Fruit fly (Drosophila melanogaster): ENCODE measurements around the gene Veneno.

The Veneno gene

DNA sequence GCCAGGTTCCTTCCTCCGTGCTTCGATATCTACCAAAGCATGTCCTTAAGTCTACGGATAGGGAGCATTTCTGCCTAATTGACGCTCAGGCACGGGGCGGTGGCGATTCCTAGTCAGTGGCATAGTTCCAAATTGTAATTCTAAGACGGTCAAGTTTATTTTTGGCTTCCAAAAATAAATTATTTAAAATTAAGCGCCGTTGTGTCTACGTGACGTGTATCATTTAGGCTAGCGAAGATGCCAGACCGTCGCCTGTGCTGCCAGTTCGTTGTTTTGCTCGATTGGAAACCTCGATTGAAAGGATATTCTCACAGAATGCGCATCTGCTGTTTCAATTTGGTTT lies 13.3 kb downstream of the Veneno start:
- no peak for TF ChIP-seq tai (GFP tag; optimal IDR thresholded peaks at IDR 0.05)
- no peak for TF ChIP-seq sv (GFP tag; optimal IDR thresholded peaks at IDR 0.05)

DNA sequence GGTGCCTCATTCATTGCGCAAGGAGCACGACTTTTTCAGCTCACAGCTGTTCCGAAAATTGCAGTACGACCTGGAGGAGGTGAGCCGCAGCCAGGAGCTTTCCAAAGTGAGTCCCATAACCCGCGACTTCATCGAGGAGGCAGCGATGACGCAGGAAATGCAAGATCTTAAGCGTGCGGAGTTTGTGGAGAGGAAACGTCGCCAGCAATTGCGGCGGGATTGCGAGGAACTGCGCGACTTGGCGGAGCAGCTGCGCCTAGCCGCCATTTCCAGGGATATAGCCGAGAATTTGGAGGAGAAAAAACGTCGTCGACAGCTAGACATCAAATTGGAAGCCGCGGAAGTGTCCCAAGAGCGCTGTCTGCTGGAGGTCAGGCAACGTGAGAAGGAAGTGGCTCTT lies 14.5 kb downstream of the Veneno start:
- no peak for TF ChIP-seq CG9705 (GFP tag; optimal IDR thresholded peaks at IDR 0.05)
- TF ChIP-seq brk (GFP tag; optimal IDR thresholded peaks at IDR 0.05) = no peak
- no peak for TF ChIP-seq rgr (GFP tag; optimal IDR thresholded peaks at IDR 0.05)
- TF ChIP-seq foxo (GFP tag; optimal IDR thresholded peaks at IDR 0.05) = no peak
- no peak for TF ChIP-seq jim (GFP tag; optimal IDR thresholded peaks at IDR 0.05)
- TF ChIP-seq br (GFP tag; optimal IDR thresholded peaks at IDR 0.05) = no peak
- TF ChIP-seq tai (GFP tag; optimal IDR thresholded peaks at IDR 0.05) = no peak
- no peak for TF ChIP-seq N (GFP tag; optimal IDR thresholded peaks at IDR 0.05)
- TF ChIP-seq OdsH (GFP tag; optimal IDR thresholded peaks at IDR 0.05) = no peak
- TF ChIP-seq GATAd (GFP tag; optimal IDR thresholded peaks at IDR 0.05) = no peak
- no peak for TF ChIP-seq Dfd (GFP tag; optimal IDR thresholded peaks at IDR 0.05)
- TF ChIP-seq Sp1 (GFP tag; optimal IDR thresholded peaks at IDR 0.05) = no peak
- no peak for TF ChIP-seq sv (GFP tag; optimal IDR thresholded peaks at IDR 0.05)
- TF ChIP-seq woc (GFP tag; optimal IDR thresholded peaks at IDR 0.05) = no peak
- TF ChIP-seq usp (GFP tag; optimal IDR thresholded peaks at IDR 0.05) = no peak
- no peak for TF ChIP-seq Rel (GFP tag; optimal IDR thresholded peaks at IDR 0.05)
- TF ChIP-seq Rel (tag; optimal IDR thresholded peaks at IDR 0.05) = no peak

DNA sequence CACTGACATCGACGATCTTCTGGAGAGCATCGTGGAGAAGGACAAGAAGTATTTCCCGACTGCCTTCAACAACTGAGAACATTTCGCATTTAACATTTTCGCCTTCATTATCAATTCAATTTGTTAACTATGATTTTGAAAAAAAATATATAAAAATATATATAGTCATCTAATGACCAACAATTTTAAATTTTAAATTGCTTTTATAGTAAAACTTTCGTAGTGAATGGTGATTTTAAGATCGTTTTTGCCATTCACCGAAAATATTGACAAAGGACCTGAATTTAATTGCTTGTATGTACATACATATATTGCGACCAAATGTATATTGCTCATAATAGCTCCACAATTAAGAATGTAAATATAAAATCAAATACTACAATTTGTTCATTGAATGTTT lies 15.1 kb downstream of the Veneno start, which contains the start of gene CG7352:
CG7352 (plus strand) TSS at position 301 of the 400 bp plus-strand sequence.
- TF ChIP-seq Hr83 (GFP tag; optimal IDR thresholded peaks at IDR 0.05; ENCODE audit: poor library complexity, severe bottlenecking) = no peak
- TF ChIP-seq N (GFP tag; optimal IDR thresholded peaks at IDR 0.05) = no peak
- TF ChIP-seq Dif (GFP tag; optimal IDR thresholded peaks at IDR 0.05; ENCODE audit: partially characterized antibody) = no peak
- no peak for TF ChIP-seq br (GFP tag; optimal IDR thresholded peaks at IDR 0.05)
- TF ChIP-seq brk (GFP tag; optimal IDR thresholded peaks at IDR 0.05) = no peak
- TF ChIP-seq Hnf4 (GFP tag; optimal IDR thresholded peaks at IDR 0.05) = no peak
- no peak for TF ChIP-seq ey (GFP tag; optimal IDR thresholded peaks at IDR 0.05)
- no peak for TF ChIP-seq Rel (GFP tag; optimal IDR thresholded peaks at IDR 0.05)
- TF ChIP-seq Rel (tag; optimal IDR thresholded peaks at IDR 0.05) = no peak
- TF ChIP-seq Abd-B (GFP tag; optimal IDR thresholded peaks at IDR 0.05) = no peak

DNA sequence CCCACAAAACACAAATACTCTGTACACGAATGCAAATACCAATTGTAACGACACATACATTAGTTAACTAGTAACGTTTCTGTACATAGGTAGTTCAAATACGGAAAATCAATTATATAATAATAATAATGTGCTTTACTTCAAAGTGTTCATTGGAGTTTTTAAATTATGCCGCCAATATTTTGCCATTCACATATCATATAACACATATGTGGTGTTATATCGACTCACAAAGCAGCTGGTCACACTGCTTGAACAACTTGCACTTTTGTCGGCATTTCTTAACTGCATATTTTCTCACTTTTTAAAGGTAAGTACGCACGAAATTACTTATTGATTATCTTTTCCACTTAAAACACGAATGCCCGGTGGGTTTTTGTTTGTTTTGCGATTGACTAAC lies 18.2 kb downstream of the Veneno start, which contains the start of gene DppIII:
DppIII (plus strand) TSS at position 227 of the 400 bp plus-strand sequence.
- TF ChIP-seq sage (GFP tag; optimal IDR thresholded peaks at IDR 0.05) (no peak), fru (GFP tag; optimal IDR thresholded peaks at IDR 0.05) (no peak), Hr78 (GFP tag; optimal IDR thresholded peaks at IDR 0.05) (no peak), CG32264 (GFP tag; optimal IDR thresholded peaks at IDR 0.05) (no peak), h (GFP tag; optimal IDR thresholded peaks at IDR 0.05) (no peak), jim (GFP tag; optimal IDR thresholded peaks at IDR 0.05) (no peak), rgr (GFP tag; optimal IDR thresholded peaks at IDR 0.05) (no peak), woc (GFP tag; optimal IDR thresholded peaks at IDR 0.05) (no peak), CrebA (GFP tag; optimal IDR thresholded peaks at IDR 0.05; ENCODE audit: borderline replicate concordance) (no peak), CG9705 (GFP tag; optimal IDR thresholded peaks at IDR 0.05) (no peak), pan (optimal IDR thresholded peaks at IDR 0.05) (no peak), Abd-B (GFP tag; optimal IDR thresholded peaks at IDR 0.05) (no peak), N (GFP tag; optimal IDR thresholded peaks at IDR 0.05) (no peak)

DNA sequence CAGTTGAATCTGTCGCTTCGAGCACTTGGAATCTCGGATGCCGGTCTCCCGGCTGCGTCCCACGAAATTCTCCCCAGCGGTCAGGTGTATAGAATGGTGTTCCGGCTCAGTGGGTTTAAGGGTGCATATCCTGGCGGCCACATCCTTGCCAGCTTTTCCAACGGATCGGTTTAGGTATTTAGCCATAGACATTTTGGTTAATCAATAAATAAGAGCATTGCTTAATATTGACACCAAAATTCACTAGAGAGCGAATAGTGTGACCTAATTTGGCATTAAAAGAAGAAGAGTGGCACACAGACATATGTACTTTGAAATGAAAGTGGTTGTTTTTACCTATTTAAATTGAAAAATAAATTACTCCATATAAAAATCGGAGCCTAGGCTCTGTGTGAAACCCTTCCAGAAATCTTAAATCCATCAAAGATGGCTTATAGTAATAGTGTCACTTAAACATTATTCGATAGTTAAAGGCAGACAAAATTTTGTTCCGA lies 19.1 kb downstream of the Veneno start, which contains the start of the genes PNKP and COX7AL:
PNKP (minus strand) TSS at position 266 of the 494 bp plus-strand sequence.
COX7AL (plus strand) TSS at position 419 of the 494 bp plus-strand sequence.
- no peak for TF ChIP-seq fru (GFP tag; optimal IDR thresholded peaks at IDR 0.05)
- TF ChIP-seq CG9705 (GFP tag; optimal IDR thresholded peaks at IDR 0.05) = no peak
- TF ChIP-seq rgr (GFP tag; optimal IDR thresholded peaks at IDR 0.05) = peak; percentile 59
- TF ChIP-seq Dif (GFP tag; optimal IDR thresholded peaks at IDR 0.05; ENCODE audit: partially characterized antibody) = no peak
- no peak for TF ChIP-seq jim (GFP tag; optimal IDR thresholded peaks at IDR 0.05)
- no peak for TF ChIP-seq tai (GFP tag; optimal IDR thresholded peaks at IDR 0.05)
- no peak for TF ChIP-seq pan (optimal IDR thresholded peaks at IDR 0.05)
- TF ChIP-seq foxo (GFP tag; optimal IDR thresholded peaks at IDR 0.05) = no peak

DNA sequence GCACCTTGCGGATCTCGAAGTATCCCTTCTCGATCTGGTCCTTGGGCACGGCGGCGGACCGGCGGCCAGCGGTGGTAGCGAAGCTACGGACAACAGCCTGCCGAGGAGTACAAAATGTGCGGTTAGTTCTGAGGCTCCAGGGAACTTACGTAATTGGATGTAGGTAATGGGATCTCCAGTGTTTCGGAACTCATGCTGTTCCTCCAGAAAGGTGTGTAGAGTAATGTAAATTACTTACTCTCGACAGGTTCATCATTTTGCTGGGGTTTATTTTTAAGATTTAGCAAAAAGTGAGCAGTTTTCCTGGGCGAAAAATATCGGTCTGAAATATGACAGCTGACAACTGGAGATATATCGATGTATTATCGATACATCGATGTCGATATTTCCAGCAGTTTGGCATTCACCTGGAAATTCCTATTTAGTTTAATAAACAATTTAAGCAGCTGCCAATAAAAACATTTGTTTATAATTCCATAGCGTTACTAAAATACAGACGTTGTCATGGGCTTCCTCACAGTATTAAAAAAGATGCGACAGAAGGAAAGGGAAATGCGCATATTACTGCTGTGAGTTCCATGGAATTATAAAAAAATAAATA lies 21.6 kb downstream of the Veneno start, which contains the start of the genes COX7A and Arl2:
COX7A (minus strand) TSS at position 369 of the 601 bp plus-strand sequence.
Arl2 (plus strand) TSS at position 426 of the 601 bp plus-strand sequence.
- TF ChIP-seq rgr (GFP tag; optimal IDR thresholded peaks at IDR 0.05) (peak; percentile 26), CG9705 (GFP tag; optimal IDR thresholded peaks at IDR 0.05) (peak; percentile 26), Rel (GFP tag; optimal IDR thresholded peaks at IDR 0.05) (no peak), Rel (tag; optimal IDR thresholded peaks at IDR 0.05) (peak; percentile 7), sv (GFP tag; optimal IDR thresholded peaks at IDR 0.05) (no peak), Hr83 (GFP tag; optimal IDR thresholded peaks at IDR 0.05; ENCODE audit: poor library complexity, severe bottlenecking) (peak; percentile 29), dl (GFP tag; optimal IDR thresholded peaks at IDR 0.05; ENCODE audit: insufficient read depth in 1 of 2, partially characterized antibody in 2 of 2) (no peak), Mio (GFP tag; optimal IDR thresholded peaks at IDR 0.05) (no peak)
